Worm (Caenorhabditis elegans) whole organism, L3 larva: ENCODE results near the gene rnf-121.

Experiments used
- R02D3.7 ChIP-seq: fragments of 150-350 bp; optimal IDR thresholded peaks from 2 replicates; lab custom pipeline; 2014; ENCODE audit warnings: missing biosample characterization, missing genetic modification characterization
- ZK546.5 ChIP-seq: sonication (generic microtip); optimal IDR thresholded peaks from 2 replicates; lab custom pipeline; 2017; ENCODE audit warnings: missing biosample characterization, missing genetic modification characterization
- aly-2 ChIP-seq: fragments of 150-350 bp; optimal IDR thresholded peaks from 2 replicates; lab custom pipeline; 2014; ENCODE audit warnings: missing biosample characterization, missing genetic modification characterization
- ama-1 ChIP-seq: fragments of 150-350 bp; optimal IDR thresholded peaks from 2 replicates; lab custom pipeline; 2018
- ceh-16 ChIP-seq: sonication (generic microtip); optimal IDR thresholded peaks from 2 replicates; lab custom pipeline; 2017; ENCODE audit warnings: missing biosample characterization, missing genetic modification characterization
- ceh-28 ChIP-seq: fragments of 150-350 bp; optimal IDR thresholded peaks from 2 replicates; lab custom pipeline; 2014; ENCODE audit warnings: missing biosample characterization, missing genetic modification reagents, missing genetic modification characterization
- ceh-82 ChIP-seq: fragments of 150-350 bp; optimal IDR thresholded peaks from 2 replicates; lab custom pipeline; 2014; ENCODE audit warnings: missing biosample characterization, missing genetic modification characterization
- daf-12 ChIP-seq: fragments of 150-350 bp; optimal IDR thresholded peaks from 2 replicates; lab custom pipeline; 2014; ENCODE audit warnings: missing biosample characterization, missing genetic modification reagents, missing genetic modification characterization
- egl-27 ChIP-seq: sonication (generic microtip); optimal IDR thresholded peaks from 4 replicates; lab custom pipeline; 2017; ENCODE audit warnings: missing biosample characterization, missing genetic modification reagents, missing genetic modification characterization
- elt-1 ChIP-seq: fragments of 150-350 bp; optimal IDR thresholded peaks from 2 replicates; lab custom pipeline; 2014; ENCODE audit warnings: missing biosample characterization, missing genetic modification characterization
- elt-2 ChIP-seq: sonication (generic microtip); optimal IDR thresholded peaks from 2 replicates; lab custom pipeline; 2016; ENCODE audit warnings: missing genetic modification reagents, mild to moderate bottlenecking, missing genetic modification characterization, missing compliant biosample characterization
- eor-1 ChIP-seq, 2 experiments: fragments of 150-350 bp; optimal IDR thresholded peaks; 2 replicates each; lab custom pipeline; 2014 to 2018; ENCODE audit warnings: missing biosample characterization in 2 of 2, missing genetic modification characterization in 2 of 2
- fkh-10 ChIP-seq: sonication (generic microtip); optimal IDR thresholded peaks from 2 replicates; lab custom pipeline; 2017; ENCODE audit warnings: missing biosample characterization, missing genetic modification reagents, missing genetic modification characterization
- fkh-2 ChIP-seq: fragments of 150-350 bp; optimal IDR thresholded peaks from 2 replicates; lab custom pipeline; 2014; ENCODE audit warnings: missing biosample characterization, missing genetic modification reagents, missing genetic modification characterization
- fos-1 ChIP-seq: fragments of 150-350 bp; optimal IDR thresholded peaks from 2 replicates; lab custom pipeline; 2014; ENCODE audit warnings: missing biosample characterization, missing genetic modification characterization
- jun-1 ChIP-seq: fragments of 150-350 bp; optimal IDR thresholded peaks from 2 replicates; lab custom pipeline; 2014; ENCODE audit warnings: missing biosample characterization, missing genetic modification reagents, missing genetic modification characterization
- lin-15B ChIP-seq: fragments of 150-350 bp; optimal IDR thresholded peaks from 2 replicates; lab custom pipeline; 2014; ENCODE audit warnings: missing biosample characterization, missing genetic modification characterization
- lin-39 ChIP-seq: fragments of 150-350 bp; optimal IDR thresholded peaks from 2 replicates; lab custom pipeline; 2018; ENCODE audit warnings: missing biosample characterization, missing genetic modification reagents, missing genetic modification characterization
- lsy-12 ChIP-seq: sonication (generic microtip); optimal IDR thresholded peaks from 2 replicates; lab custom pipeline; 2016; ENCODE audit warnings: mild to moderate bottlenecking, missing genetic modification characterization, missing compliant biosample characterization
- mdl-1 ChIP-seq: fragments of 150-350 bp; optimal IDR thresholded peaks from 2 replicates; lab custom pipeline; 2014; ENCODE audit warnings: missing biosample characterization, missing genetic modification characterization
- nfya-1 ChIP-seq: sonication (generic microtip); optimal IDR thresholded peaks from 2 replicates; lab custom pipeline; 2017; ENCODE audit warnings: missing genetic modification characterization, mild to moderate bottlenecking, missing compliant biosample characterization, antibody characterized with exemption, moderate library complexity; ENCODE audit not compliant: insufficient read depth
- nhr-11 ChIP-seq: fragments of 150-350 bp; optimal IDR thresholded peaks from 2 replicates; lab custom pipeline; 2014; ENCODE audit warnings: missing biosample characterization, missing genetic modification characterization
- nhr-12 ChIP-seq: fragments of 150-350 bp; optimal IDR thresholded peaks from 2 replicates; lab custom pipeline; 2014; ENCODE audit warnings: missing biosample characterization, missing genetic modification characterization
- nhr-23 ChIP-seq: fragments of 150-350 bp; optimal IDR thresholded peaks from 2 replicates; lab custom pipeline; 2014; ENCODE audit warnings: missing biosample characterization, missing genetic modification reagents, missing genetic modification characterization
- nhr-25 ChIP-seq: sonication (generic microtip); optimal IDR thresholded peaks from 2 replicates; lab custom pipeline; 2017; ENCODE audit warnings: missing biosample characterization, missing genetic modification characterization
- nhr-28 ChIP-seq: fragments of 150-350 bp; optimal IDR thresholded peaks from 2 replicates; lab custom pipeline; 2014; ENCODE audit warnings: missing biosample characterization, missing genetic modification characterization
- nhr-43 ChIP-seq: sonication (generic microtip); optimal IDR thresholded peaks from 2 replicates; lab custom pipeline; 2016; ENCODE audit warnings: mild to moderate bottlenecking, missing genetic modification characterization, missing compliant biosample characterization; ENCODE audit not compliant: poor library complexity, severe bottlenecking
- nhr-67 ChIP-seq: fragments of 150-350 bp; optimal IDR thresholded peaks from 2 replicates; lab custom pipeline; 2014; ENCODE audit warnings: missing biosample characterization, missing genetic modification characterization
- nhr-76 ChIP-seq: fragments of 150-350 bp; sonication (generic microtip); optimal IDR thresholded peaks from 5 replicates; lab custom pipeline; 2014; ENCODE audit warnings: missing biosample characterization, missing genetic modification characterization
- nhr-77 ChIP-seq: fragments of 150-350 bp; optimal IDR thresholded peaks from 2 replicates; lab custom pipeline; 2014; ENCODE audit warnings: missing biosample characterization, missing genetic modification characterization
- pha-4 ChIP-seq: fragments of 150-350 bp; optimal IDR thresholded peaks from 2 replicates; lab custom pipeline; 2014; ENCODE audit warnings: missing biosample characterization, missing genetic modification reagents, missing genetic modification characterization
- pqm-1 ChIP-seq: fragments of 150-350 bp; optimal IDR thresholded peaks from 2 replicates; lab custom pipeline; 2017; ENCODE audit warnings: missing biosample characterization, missing genetic modification characterization, inconsistent platforms
- sea-2 ChIP-seq: fragments of 150-350 bp; sonication (generic microtip); optimal IDR thresholded peaks from 4 replicates; lab custom pipeline; 2014; ENCODE audit warnings: missing biosample characterization, missing genetic modification reagents, missing genetic modification characterization
- skn-1 ChIP-seq: fragments of 150-350 bp; optimal IDR thresholded peaks from 2 replicates; lab custom pipeline; 2014; ENCODE audit warnings: missing biosample characterization, missing genetic modification characterization
- tbx-2 ChIP-seq: sonication (generic microtip); optimal IDR thresholded peaks from 2 replicates; lab custom pipeline; 2016; ENCODE audit warnings: mild to moderate bottlenecking, missing genetic modification characterization, missing compliant biosample characterization
- unc-39 ChIP-seq: sonication (generic microtip); optimal IDR thresholded peaks from 4 replicates; lab custom pipeline; 2017; ENCODE audit warnings: missing biosample characterization, missing genetic modification characterization
- unc-62 ChIP-seq: fragments of 150-350 bp; sonication (generic microtip); optimal IDR thresholded peaks from 4 replicates; lab custom pipeline; 2014; ENCODE audit warnings: missing biosample characterization, missing genetic modification reagents, missing genetic modification characterization
- zag-1 ChIP-seq: fragments of 150-350 bp; optimal IDR thresholded peaks from 2 replicates; lab custom pipeline; 2014; ENCODE audit warnings: missing biosample characterization, missing genetic modification characterization
- ztf-11 ChIP-seq: fragments of 150-350 bp; optimal IDR thresholded peaks from 2 replicates; lab custom pipeline; 2014; ENCODE audit warnings: missing biosample characterization, missing genetic modification characterization
- ztf-4 ChIP-seq: fragments of 150-350 bp; optimal IDR thresholded peaks from 2 replicates; lab custom pipeline; 2014; ENCODE audit warnings: missing biosample characterization, missing genetic modification characterization

The rnf-121 gene

ce11 chrIII:4153299-4153698, 17.5 kb downstream of the rnf-121 start, which contains the start of gene glod-4:
glod-4 (plus strand) TSS chrIII:4153599.
- no peak for TF ChIP-seq daf-12
- TF ChIP-seq nfya-1 (tag; lab: Kevin White, UChicago) = no peak
- TF ChIP-seq nhr-28 (tag; lab: Kevin White, UChicago) = no peak
- TF ChIP-seq nhr-77 (tag; lab: Kevin White, UChicago) = no peak
- no peak for TF ChIP-seq ceh-16 (tag; lab: Kevin White, UChicago)
- TF ChIP-seq, all 47 proteins: peak for 0

- peak; percentile 68 for TF ChIP-seq ama-1 (lab: Kevin White, UChicago)
- TF ChIP-seq ceh-16 (tag; lab: Kevin White, UChicago) = no peak
- TF ChIP-seq pqm-1 (tag; lab: Kevin White, UChicago) = no peak
These were observed 17.9 kb downstream of the rnf-121 start for ce11 chrIII:4152828-4153227.

- TF ChIP-seq ceh-82 (tag; lab: Kevin White, UChicago) (no peak), nhr-11 (tag; lab: Kevin White, UChicago) (no peak), aly-2 (tag; lab: Kevin White, UChicago) (no peak), skn-1 (tag; lab: Kevin White, UChicago) (no peak), nfya-1 (tag; lab: Kevin White, UChicago) (no peak), nhr-76 (tag; lab: Kevin White, UChicago) (no peak), nhr-25 (tag; lab: Kevin White, UChicago) (no peak), mdl-1 (tag; lab: Kevin White, UChicago) (no peak), fkh-10 (GFP tag; lab: Kevin White, UChicago) (no peak), elt-1 (no peak), sea-2 (GFP tag; lab: Kevin White, UChicago) (no peak), fkh-2 (no peak), pha-4 (no peak), nhr-12 (tag; lab: Kevin White, UChicago) (no peak), unc-39 (tag; lab: Kevin White, UChicago) (no peak), nhr-28 (tag; lab: Kevin White, UChicago) (no peak), fos-1 (tag; lab: Kevin White, UChicago) (no peak), ztf-11 (no peak), nhr-67 (tag; lab: Kevin White, UChicago) (no peak)
- TF ChIP-seq, all 47 proteins: peak for 0
These were observed 18.4 kb downstream of the rnf-121 start for ce11 chrIII:4152309-4152708.

- TF ChIP-seq lsy-12 (tag; lab: Kevin White, UChicago) (no peak), pha-4 (peak; percentile 7), elt-2 (tag; lab: Kevin White, UChicago) (peak; percentile 27)
These were observed 19.1 kb downstream of the rnf-121 start, which contains the start of the genes wht-3 and har-1 for ce11 chrIII:4151548-4152104. wht-3 (minus strand) TSS chrIII:4151598. har-1 (plus strand) TSS chrIII:4152054.

- TF ChIP-seq nhr-12 (tag; lab: Kevin White, UChicago) (no peak), pqm-1 (tag; lab: Kevin White, UChicago) (peak; percentile 43), elt-2 (tag; lab: Kevin White, UChicago) (peak; percentile 62), nhr-43 (peak; percentile 29), zag-1 (no peak), tbx-2 (tag; lab: Kevin White, UChicago) (no peak), egl-27 (no peak), daf-12 (no peak), lin-15B (peak; percentile 64), lsy-12 (tag; lab: Kevin White, UChicago) (peak; percentile 56), mdl-1 (tag; lab: Kevin White, UChicago) (no peak), nhr-11 (tag; lab: Kevin White, UChicago) (no peak), ceh-82 (tag; lab: Kevin White, UChicago) (no peak), nhr-25 (tag; lab: Kevin White, UChicago) (peak; percentile 63), ceh-28 (no peak), unc-39 (tag; lab: Kevin White, UChicago) (no peak), fos-1 (tag; lab: Kevin White, UChicago) (no peak), pha-4 (peak; percentile 84), eor-1 (tag; optimal IDR thresholded peaks at IDR 0.05; lab: Kevin White, UChicago) (no peak), ztf-11 (no peak), R02D3.7 (tag; lab: Kevin White, UChicago) (peak; percentile 35), aly-2 (tag; lab: Kevin White, UChicago) (no peak), ztf-4 (tag; lab: Kevin White, UChicago) (no peak), ceh-16 (tag; lab: Kevin White, UChicago) (no peak), nhr-77 (tag; lab: Kevin White, UChicago) (no peak), elt-1 (no peak), jun-1 (tag; lab: Kevin White, UChicago) (peak; percentile 27), lin-39 (tag; lab: Kevin White, UChicago) (peak; percentile 63), nhr-23 (tag; lab: Kevin White, UChicago) (peak; percentile 64), skn-1 (tag; lab: Kevin White, UChicago) (peak; percentile 88), nhr-28 (tag; lab: Kevin White, UChicago) (no peak), nhr-67 (tag; lab: Kevin White, UChicago) (no peak), nhr-76 (tag; lab: Kevin White, UChicago) (no peak), ZK546.5 (tag; lab: Kevin White, UChicago) (no peak), fkh-2 (no peak), unc-62 (GFP tag; lab: Kevin White, UChicago) (no peak)
These were observed 19.8 kb downstream of the rnf-121 start for ce11 chrIII:4150919-4151318.
